Worm (Caenorhabditis elegans): ENCODE data around the gene ztf-20.

ce11 chrV:18934539-18934938, 25.4 kb downstream of the ztf-20 start:
- TF ChIP-seq ref-1 (GFP tag; conservative IDR thresholded peaks at IDR 0.05) (no peak), klf-2 (GFP tag; conservative IDR thresholded peaks at IDR 0.05) (no peak), ztf-23 (GFP tag; IDR thresholded peaks at IDR 0.05) (no peak), flt-1 (GFP tag; IDR thresholded peaks at IDR 0.05) (no peak), tab-1 (GFP tag; IDR thresholded peaks at IDR 0.05) (no peak), T22C8.4 (GFP tag; IDR thresholded peaks at IDR 0.05) (no peak), med-1 (GFP tag; optimal IDR thresholded peaks at IDR 0.05; ENCODE audit: insufficient read depth) (no peak), cog-1 (tag; optimal IDR thresholded peaks at IDR 0.05) (no peak), ztf-29 (GFP tag; IDR thresholded peaks at IDR 0.05) (no peak)
